Worm (Caenorhabditis elegans) whole organism, midembryonic: ENCODE measurements around the gene C10G8.4.

ENCODE experiments used
- T22C8.4 ChIP-seq: fragments of 200-800 bp; sonication (Bioruptor generic); IDR thresholded peaks from 2 replicates; pipeline ENCODE4 v1.3.6; 2022; ENCODE audit warnings: missing genetic modification characterization, missing compliant biosample characterization
- cog-1 ChIP-seq: sonication (generic microtip); optimal IDR thresholded peaks from 2 replicates; lab custom pipeline; 2016; ENCODE audit warnings: missing genetic modification characterization, missing compliant biosample characterization
- flt-1 ChIP-seq: fragments of 200-800 bp; sonication (Bioruptor generic); IDR thresholded peaks from 2 replicates; pipeline ENCODE4 v1.3.6; 2022; ENCODE audit warnings: missing genetic modification characterization, missing compliant biosample characterization
- klf-2 ChIP-seq: fragments of 200-800 bp; sonication (Bioruptor generic); conservative IDR thresholded peaks from 2 replicates; pipeline ENCODE4 v1.3.6; 2022; ENCODE audit warnings: missing genetic modification reagents, missing genetic modification characterization, missing compliant biosample characterization
- med-1 ChIP-seq: sonication (generic microtip); optimal IDR thresholded peaks from 2 replicates; lab custom pipeline; 2017; ENCODE audit warnings: missing genetic modification characterization, mild to moderate bottlenecking, missing compliant biosample characterization, antibody characterized with exemption, missing genetic modification reagents; ENCODE audit not compliant: insufficient read depth
- ref-1 ChIP-seq: fragments of 200-800 bp; sonication (Bioruptor generic); conservative IDR thresholded peaks from 2 replicates; pipeline ENCODE4 v1.3.6; 2022; ENCODE audit warnings: missing genetic modification reagents, missing genetic modification characterization, missing compliant biosample characterization
- tab-1 ChIP-seq: fragments of 200-800 bp; sonication (Bioruptor generic); IDR thresholded peaks from 2 replicates; pipeline ENCODE4 v1.3.6; 2022; ENCODE audit warnings: missing genetic modification characterization, missing compliant biosample characterization
- ztf-23 ChIP-seq: fragments of 200-800 bp; sonication (Bioruptor generic); IDR thresholded peaks from 2 replicates; pipeline ENCODE4 v1.3.6; 2022; ENCODE audit warnings: missing genetic modification reagents, missing genetic modification characterization, missing compliant biosample characterization
- ztf-29 ChIP-seq: fragments of 200-800 bp; sonication (Bioruptor generic); IDR thresholded peaks from 2 replicates; pipeline ENCODE4 v1.3.6; 2022; ENCODE audit warnings: missing genetic modification reagents, missing genetic modification characterization, missing compliant biosample characterization

C10G8.4 gene

ce11 chrV:5345419-5345818, 33.7 kb downstream of the C10G8.4 start, which contains the start of gene srg-25:
Gene srg-25 (minus strand): TSS chrV:5345519.
- no peak for TF ChIP-seq ztf-29 (GFP tag; lab: Robert Waterston, UW)
- TF ChIP-seq T22C8.4: no peak
- TF ChIP-seq ztf-23 (GFP tag; lab: Robert Waterston, UW): no peak
- no peak for TF ChIP-seq klf-2 (GFP tag; lab: Robert Waterston, UW)
- TF ChIP-seq ref-1: no peak
- no peak for TF ChIP-seq flt-1 (GFP tag; lab: Robert Waterston, UW)
- TF ChIP-seq tab-1 (GFP tag; lab: Robert Waterston, UW): no peak
- no peak for TF ChIP-seq cog-1 (tag; lab: Kevin White, UChicago)
- TF ChIP-seq med-1 (GFP tag; lab: Kevin White, UChicago): no peak

- TF ChIP-seq ztf-23 (GFP tag; lab: Robert Waterston, UW): no peak
- no peak for TF ChIP-seq tab-1 (GFP tag; lab: Robert Waterston, UW)
- no peak for TF ChIP-seq ref-1
- TF ChIP-seq klf-2 (GFP tag; lab: Robert Waterston, UW): no peak
- no peak for TF ChIP-seq T22C8.4
- TF ChIP-seq ztf-29 (GFP tag; lab: Robert Waterston, UW): no peak
- no peak for TF ChIP-seq cog-1 (tag; lab: Kevin White, UChicago)
- TF ChIP-seq med-1 (GFP tag; lab: Kevin White, UChicago): no peak
- no peak for TF ChIP-seq flt-1 (GFP tag; lab: Robert Waterston, UW)
These were observed 37.7 kb downstream of the C10G8.4 start, which contains the start of gene T09D3.3 for ce11 chrV:5349471-5349870. Gene T09D3.3 (minus strand): TSS chrV:5349571.

- no peak for TF ChIP-seq ref-1
These were observed 39.7 kb downstream of the C10G8.4 start, which contains the start of gene srd-9 for ce11 chrV:5351483-5351882. Gene srd-9 (plus strand): TSS chrV:5351783.

- TF ChIP-seq tab-1 (GFP tag; lab: Robert Waterston, UW) (no peak), klf-2 (GFP tag; lab: Robert Waterston, UW) (no peak), ztf-29 (GFP tag; lab: Robert Waterston, UW) (no peak), T22C8.4 (no peak), med-1 (GFP tag; lab: Kevin White, UChicago) (no peak), ref-1 (no peak), flt-1 (GFP tag; lab: Robert Waterston, UW) (no peak), ztf-23 (GFP tag; lab: Robert Waterston, UW) (no peak), cog-1 (tag; lab: Kevin White, UChicago) (no peak)
These were observed 47.0 kb downstream of the C10G8.4 start, which contains the start of gene nhr-216 for ce11 chrV:5358772-5359171. Gene nhr-216 (minus strand): TSS chrV:5358872.
